Fruit fly (Drosophila melanogaster) whole organism, adult: Measurements from ENCODE around the gene CG16978.

Source experiments
- CG11617 ChIP-seq: fragments of 200-800 bp; sonication (Bioruptor generic); optimal IDR thresholded peaks from 2 replicates; lab custom pipeline; 2017; ENCODE audit warnings: mild to moderate bottlenecking, missing biosample characterization, missing genetic modification reagents, missing genetic modification characterization
- CG12768 ChIP-seq: fragments of 200-800 bp; sonication (Bioruptor generic); optimal IDR thresholded peaks from 2 replicates; lab custom pipeline; 2017; ENCODE audit warnings: missing biosample characterization, missing genetic modification characterization, mild to moderate bottlenecking, moderate library complexity, missing genetic modification reagents
- CG14711 ChIP-seq: fragments of 200-800 bp; sonication (Bioruptor generic); optimal IDR thresholded peaks from 2 replicates; lab custom pipeline; 2018; ENCODE audit warnings: missing biosample characterization, mild to moderate bottlenecking, missing genetic modification characterization, moderate library complexity
- CG1620 ChIP-seq: fragments of 200-800 bp; sonication (Bioruptor generic); optimal IDR thresholded peaks from 2 replicates; lab custom pipeline; 2016; ENCODE audit warnings: missing biosample characterization, missing genetic modification characterization
- CG33017 ChIP-seq: fragments of 200-800 bp; sonication (Bioruptor generic); optimal IDR thresholded peaks from 2 replicates; lab custom pipeline; 2018; ENCODE audit warnings: missing biosample characterization, mild to moderate bottlenecking, missing genetic modification characterization, moderate library complexity
- CG5204 ChIP-seq: fragments of 200-800 bp; sonication (Bioruptor generic); optimal IDR thresholded peaks from 2 replicates; lab custom pipeline; 2016; ENCODE audit warnings: missing biosample characterization, missing genetic modification characterization
- CG7045 ChIP-seq: fragments of 200-800 bp; sonication (Bioruptor generic); optimal IDR thresholded peaks from 2 replicates; lab custom pipeline; 2017; ENCODE audit warnings: missing biosample characterization, mild to moderate bottlenecking, missing genetic modification characterization
- CG7101 ChIP-seq: fragments of 200-800 bp; sonication (Bioruptor generic); optimal IDR thresholded peaks from 2 replicates; lab custom pipeline; 2018; ENCODE audit warnings: missing biosample characterization, mild to moderate bottlenecking, missing genetic modification characterization, moderate library complexity
- Clk ChIP-seq: fragments of 200-800 bp; sonication (Bioruptor generic); optimal IDR thresholded peaks from 2 replicates; lab custom pipeline; 2017; ENCODE audit warnings: missing biosample characterization, missing genetic modification characterization
- Crg-1 ChIP-seq: fragments of 200-800 bp; sonication (Bioruptor generic); optimal IDR thresholded peaks from 2 replicates; lab custom pipeline; 2016; ENCODE audit warnings: missing biosample characterization, missing genetic modification characterization
- Hr96 ChIP-seq: fragments of 200-800 bp; sonication (Bioruptor generic); optimal IDR thresholded peaks from 2 replicates; lab custom pipeline; 2016; ENCODE audit warnings: missing biosample characterization, missing genetic modification characterization
- Mnt ChIP-seq: fragments of 200-800 bp; sonication (Bioruptor generic); optimal IDR thresholded peaks from 2 replicates; lab custom pipeline; 2016; ENCODE audit warnings: missing biosample characterization, mild to moderate bottlenecking, missing genetic modification characterization
- bab1 ChIP-seq: fragments of 200-800 bp; sonication (Bioruptor generic); optimal IDR thresholded peaks from 3 replicates; lab custom pipeline; 2019; ENCODE audit warnings: missing biosample characterization, mild to moderate bottlenecking, missing genetic modification characterization, moderate library complexity
- cic ChIP-seq: fragments of 200-800 bp; sonication (Bioruptor generic); optimal IDR thresholded peaks from 2 replicates; lab custom pipeline; 2017; ENCODE audit warnings: missing biosample characterization, mild to moderate bottlenecking, missing genetic modification characterization, moderate library complexity
- cnc ChIP-seq, 2 experiments: fragments of >200 bp; optimal IDR thresholded peaks; 2 replicates each; lab custom pipeline; 2017
- kay ChIP-seq: fragments of 200-800 bp; sonication (Bioruptor generic); peaks from one replicate; lab custom pipeline; 2016; ENCODE audit warnings: missing biosample characterization, missing genetic modification characterization, borderline replicate concordance
- ovo ChIP-seq: fragments of 200-800 bp; sonication (Bioruptor generic); optimal IDR thresholded peaks from 2 replicates; lab custom pipeline; 2016; ENCODE audit warnings: missing biosample characterization, missing genetic modification characterization
- pad ChIP-seq: fragments of 200-800 bp; sonication (Bioruptor generic); optimal IDR thresholded peaks from 3 replicates; lab custom pipeline; 2017; ENCODE audit warnings: missing biosample characterization, missing genetic modification characterization, mild to moderate bottlenecking, moderate library complexity, missing genetic modification reagents
- tj ChIP-seq: fragments of 200-800 bp; sonication (Bioruptor generic); optimal IDR thresholded peaks from 3 replicates; lab custom pipeline; 2017; ENCODE audit warnings: missing biosample characterization, mild to moderate bottlenecking, missing genetic modification characterization, moderate library complexity
- toe ChIP-seq: fragments of 200-800 bp; sonication (Bioruptor generic); optimal IDR thresholded peaks from 2 replicates; lab custom pipeline; 2016; ENCODE audit warnings: missing biosample characterization, missing genetic modification characterization

The CG16978 gene

DNA sequence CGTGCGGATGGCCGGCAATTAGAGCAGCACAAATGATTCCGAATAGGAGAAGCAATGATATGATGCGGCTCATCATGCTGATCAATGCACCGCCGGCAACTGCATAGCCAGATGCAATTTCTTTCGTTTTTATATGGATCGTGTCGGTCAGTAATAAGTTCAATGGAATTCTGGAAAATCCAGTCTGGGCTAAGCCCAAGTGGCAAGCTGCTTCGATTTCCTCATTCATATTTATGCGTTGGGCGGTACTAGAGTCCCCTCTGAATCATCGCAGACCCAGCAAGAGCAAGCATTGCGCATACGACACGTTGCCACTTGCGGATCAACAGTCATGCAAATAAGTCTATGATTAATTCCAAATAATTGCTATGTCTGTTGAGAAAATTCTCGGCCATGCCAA, at the start of gene CG16978:
Gene CG16978, minus strand, starts transcription at position 101 of the 400 bp plus-strand sequence.
- TF ChIP-seq CG7045 (GFP tag; lab: Kevin White, UChicago) (no peak), CG33017 (tag; lab: Kevin White, UChicago) (no peak), cnc (optimal IDR thresholded peaks at IDR 0.05; lab: Kevin White, UChicago) (no peak), CG12768 (no peak), CG11617 (GFP tag; lab: Kevin White, UChicago) (no peak), tj (GFP tag; lab: Kevin White, UChicago) (no peak)

DNA sequence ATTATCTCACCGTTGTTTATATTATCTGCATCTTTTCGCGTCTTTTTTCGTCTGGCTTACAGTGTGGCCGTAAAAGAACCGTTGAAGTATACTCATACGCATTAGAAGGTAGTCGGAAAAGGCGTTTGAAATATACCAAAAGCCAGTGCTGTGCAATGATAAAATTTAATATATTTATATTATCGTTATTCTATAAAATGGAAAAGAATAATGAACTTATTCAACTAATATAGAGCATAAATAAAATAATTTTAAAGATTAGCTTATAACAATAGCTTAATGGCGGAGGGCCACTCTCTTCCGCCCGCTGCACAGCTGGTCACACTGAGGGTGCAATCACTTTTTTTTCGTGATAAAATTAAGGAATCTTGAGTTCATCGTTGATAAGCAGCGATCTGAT, 48.5 kb upstream of the CG16978 start, which contains the start of the genes CG16974 and Edem2:
Gene CG16974, minus strand, starts transcription at position 86 of the 400 bp plus-strand sequence.
Gene Edem2, plus strand, starts transcription at position 308 of the 400 bp plus-strand sequence.
- TF ChIP-seq ovo = peak; percentile 68
- TF ChIP-seq CG7045 (GFP tag; lab: Kevin White, UChicago) = peak; percentile 77
- TF ChIP-seq toe = no peak
- no peak for TF ChIP-seq cnc (optimal IDR thresholded peaks at IDR 0.05; lab: Kevin White, UChicago)
- peak; percentile 65 for TF ChIP-seq Crg-1 (GFP tag; lab: Kevin White, UChicago)
- no peak for TF ChIP-seq kay (GFP tag; lab: Kevin White, UChicago)
- no peak for TF ChIP-seq Hr96 (GFP tag; lab: Kevin White, UChicago)
- TF ChIP-seq bab1 (GFP tag; lab: Kevin White, UChicago) = peak; percentile 86
- peak; percentile 81 for TF ChIP-seq CG14711 (tag; lab: Kevin White, UChicago)
- peak; percentile 11 for TF ChIP-seq Clk
- TF ChIP-seq tj (GFP tag; lab: Kevin White, UChicago) = peak; percentile 48
- TF ChIP-seq CG1620 (GFP tag; lab: Kevin White, UChicago) = peak; percentile 79
- TF ChIP-seq CG5204 (GFP tag; lab: Kevin White, UChicago) = no peak
- TF ChIP-seq pad (GFP tag; lab: Kevin White, UChicago) = peak; percentile 67
- TF ChIP-seq Mnt (GFP tag; lab: Kevin White, UChicago) = peak; percentile 75
- peak; percentile 66 for TF ChIP-seq cic (GFP tag; lab: Kevin White, UChicago)
- peak; percentile 59 for TF ChIP-seq CG12768
- TF ChIP-seq CG7101 (tag; lab: Kevin White, UChicago) = peak; percentile 88
- TF ChIP-seq CG11617 (GFP tag; lab: Kevin White, UChicago) = peak; percentile 72
- peak; percentile 77 for TF ChIP-seq CG33017 (tag; lab: Kevin White, UChicago)

dm6 chr2L:13191052-13191678, 47.7 kb upstream of the CG16978 start:
- TF ChIP-seq ovo (peak; percentile 2), CG1620 (GFP tag; lab: Kevin White, UChicago) (no peak)

DNA sequence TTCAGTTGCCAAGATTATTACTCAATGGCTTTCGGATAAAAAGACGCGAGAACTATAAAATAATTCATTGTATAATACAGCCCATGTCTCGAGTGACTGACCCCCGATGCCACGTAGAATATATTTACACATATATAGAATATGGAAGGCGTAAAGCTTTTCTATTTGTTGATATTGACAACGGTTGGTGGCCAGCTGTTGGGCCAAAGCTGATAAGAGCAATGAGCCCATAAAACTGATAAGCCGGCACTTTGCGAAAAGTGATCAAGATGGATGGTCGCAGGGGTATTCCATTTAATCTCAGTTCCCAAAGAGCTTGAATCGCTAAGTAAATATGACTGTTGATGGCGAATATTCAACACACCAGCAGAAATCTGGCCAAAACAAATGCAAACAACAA, 47.1 kb upstream of the CG16978 start:
- TF ChIP-seq pad (GFP tag; lab: Kevin White, UChicago) (peak; percentile 55), Hr96 (GFP tag; lab: Kevin White, UChicago) (no peak), kay (GFP tag; lab: Kevin White, UChicago) (no peak), CG14711 (tag; lab: Kevin White, UChicago) (peak; percentile 12), CG12768 (peak; percentile 81), CG1620 (GFP tag; lab: Kevin White, UChicago) (no peak), CG33017 (tag; lab: Kevin White, UChicago) (peak; percentile 43), Mnt (GFP tag; lab: Kevin White, UChicago) (peak; percentile 57), CG7101 (tag; lab: Kevin White, UChicago) (peak; percentile 52), cic (GFP tag; lab: Kevin White, UChicago) (peak; percentile 95), CG11617 (GFP tag; lab: Kevin White, UChicago) (peak; percentile 44), Clk (peak; percentile 13), CG7045 (GFP tag; lab: Kevin White, UChicago) (peak; percentile 26), tj (GFP tag; lab: Kevin White, UChicago) (peak; percentile 18), Crg-1 (GFP tag; lab: Kevin White, UChicago) (no peak), ovo (peak; percentile 19), CG5204 (GFP tag; lab: Kevin White, UChicago) (no peak), bab1 (GFP tag; lab: Kevin White, UChicago) (no peak), cnc (optimal IDR thresholded peaks at IDR 0.05; lab: Kevin White, UChicago) (no peak), toe (no peak)

DNA sequence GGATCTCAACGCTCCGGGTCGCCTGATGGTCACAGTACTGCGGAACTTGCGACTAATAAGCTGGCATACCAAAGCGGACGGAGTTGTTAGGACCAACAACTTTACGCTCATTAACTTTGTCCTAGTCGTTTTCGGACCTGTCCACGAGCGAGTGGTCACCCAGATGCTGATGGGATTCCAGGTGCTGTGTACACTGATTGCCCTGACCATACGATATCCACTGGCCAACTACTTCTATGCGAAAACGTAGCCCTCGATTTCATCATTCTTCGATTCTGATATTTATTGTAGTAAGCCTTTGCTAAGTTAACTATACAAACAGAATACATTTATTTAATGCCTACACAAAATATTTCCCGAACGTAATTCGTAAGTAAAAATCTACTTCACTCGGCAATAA, 39.7 kb upstream of the CG16978 start, which contains the start of gene Rsph1:
Gene Rsph1, plus strand, starts transcription at position 301 of the 400 bp plus-strand sequence.
- TF ChIP-seq tj (GFP tag; lab: Kevin White, UChicago) = no peak

- no peak for TF ChIP-seq CG14711 (tag; lab: Kevin White, UChicago)
- TF ChIP-seq pad (GFP tag; lab: Kevin White, UChicago) = no peak
- TF ChIP-seq tj (GFP tag; lab: Kevin White, UChicago) = no peak
- no peak for TF ChIP-seq Crg-1 (GFP tag; lab: Kevin White, UChicago)
- TF ChIP-seq cnc (optimal IDR thresholded peaks at IDR 0.05; lab: Kevin White, UChicago) = no peak
- no peak for TF ChIP-seq CG12768
- TF ChIP-seq Clk = no peak
- no peak for TF ChIP-seq CG11617 (GFP tag; lab: Kevin White, UChicago)
Observed at dm6 chr2L:13182415-13182814, 39.0 kb upstream of the CG16978 start, which contains the start of gene Mgat3. Gene Mgat3 (minus strand): TSS chr2L:13182596.
